Fruit fly (Drosophila melanogaster): Measurements from ENCODE around the gene CG3009.

Gene CG3009

DNA sequence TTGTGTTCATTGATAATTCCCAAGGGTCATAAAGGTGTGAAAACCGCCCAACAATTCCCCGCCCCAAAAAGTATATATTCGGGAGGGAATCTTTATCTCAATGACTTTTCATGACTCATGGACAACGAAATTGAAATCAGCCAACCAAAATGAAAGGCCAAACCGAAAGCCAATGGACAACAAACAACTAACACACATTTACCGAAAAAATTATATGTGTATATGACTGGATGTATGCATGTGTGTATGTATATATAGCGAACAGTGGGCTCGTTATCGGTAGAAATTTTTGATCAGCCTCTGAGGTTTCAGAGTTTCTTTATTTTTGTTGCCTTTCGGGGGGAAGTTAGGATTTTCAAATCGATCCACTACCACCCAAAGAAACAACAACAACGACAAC is 47.6 kb downstream of the CG3009 start:
- TF ChIP-seq Mio (GFP tag; optimal IDR thresholded peaks at IDR 0.05) (no peak), brk (GFP tag; optimal IDR thresholded peaks at IDR 0.05) (no peak), Rel (GFP tag; optimal IDR thresholded peaks at IDR 0.05) (no peak), Rel (tag; optimal IDR thresholded peaks at IDR 0.05) (peak; percentile 84), Sp1 (GFP tag; optimal IDR thresholded peaks at IDR 0.05) (no peak), sage (GFP tag; optimal IDR thresholded peaks at IDR 0.05) (no peak), Dif (GFP tag; optimal IDR thresholded peaks at IDR 0.05; ENCODE audit: partially characterized antibody) (no peak), jim (GFP tag; optimal IDR thresholded peaks at IDR 0.05) (no peak), lola (GFP tag; optimal IDR thresholded peaks at IDR 0.05) (no peak), Hr83 (GFP tag; optimal IDR thresholded peaks at IDR 0.05; ENCODE audit: poor library complexity, severe bottlenecking) (no peak)

DNA sequence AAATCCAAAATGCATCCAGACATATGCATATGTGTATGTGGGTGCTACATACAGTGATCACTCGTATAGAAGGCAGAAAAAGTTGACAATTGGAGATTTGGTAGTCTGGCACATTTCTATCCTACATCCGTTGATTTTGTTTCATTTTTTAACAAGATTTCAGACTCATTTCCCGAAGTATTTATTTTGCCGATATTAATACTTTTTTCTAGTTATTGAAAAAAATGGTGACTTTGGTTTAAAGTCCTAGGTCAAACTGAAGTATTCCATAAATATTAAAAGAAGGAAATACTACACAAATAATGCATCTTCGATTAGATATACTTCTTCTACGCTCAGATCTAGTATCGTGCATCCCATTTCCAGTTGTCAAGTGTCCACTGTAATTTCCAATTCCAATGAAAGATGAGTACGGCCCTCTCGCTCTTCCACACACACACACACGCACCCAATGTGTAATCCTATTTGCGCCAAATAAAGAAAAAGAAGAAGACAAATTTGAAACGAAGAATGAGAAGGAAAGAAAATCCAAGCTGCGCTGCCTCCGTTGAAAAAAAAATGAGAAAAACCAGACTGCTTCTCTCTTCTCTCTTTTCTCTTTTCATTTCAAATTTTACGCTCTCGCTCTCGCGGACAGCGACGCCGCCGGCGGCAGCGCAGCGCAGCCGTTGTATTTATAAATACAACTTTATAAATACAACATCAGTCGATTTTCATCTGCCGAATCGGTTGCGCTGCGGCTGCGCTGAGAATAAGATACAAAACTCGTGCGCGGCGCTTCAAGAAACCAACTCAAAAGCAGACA is 49.4 kb downstream of the CG3009 start, which contains the start of gene peb:
Gene peb (plus strand): TSS at position 700 of the 805 bp plus-strand sequence.
- TF ChIP-seq pan (optimal IDR thresholded peaks at IDR 0.05) (no peak), sage (GFP tag; optimal IDR thresholded peaks at IDR 0.05) (no peak), Rel (GFP tag; optimal IDR thresholded peaks at IDR 0.05) (no peak), Rel (tag; optimal IDR thresholded peaks at IDR 0.05) (peak; percentile 5), sv (GFP tag; optimal IDR thresholded peaks at IDR 0.05) (no peak), h (GFP tag; optimal IDR thresholded peaks at IDR 0.05) (peak; percentile 39), CG9705 (GFP tag; optimal IDR thresholded peaks at IDR 0.05) (no peak), Sp1 (GFP tag; optimal IDR thresholded peaks at IDR 0.05) (peak; percentile 43), foxo (GFP tag; optimal IDR thresholded peaks at IDR 0.05) (peak in 1 of 2 experiments; percentile 80), jim (GFP tag; optimal IDR thresholded peaks at IDR 0.05) (no peak), dmrt93B (GFP tag; optimal IDR thresholded peaks at IDR 0.05) (peak; percentile 30), tai (GFP tag; optimal IDR thresholded peaks at IDR 0.05) (no peak), brk (GFP tag; optimal IDR thresholded peaks at IDR 0.05) (peak; percentile 23), br (GFP tag; optimal IDR thresholded peaks at IDR 0.05) (peak; percentile 41), fru (GFP tag; optimal IDR thresholded peaks at IDR 0.05) (peak; percentile 79), Myc (optimal IDR thresholded peaks at IDR 0.05) (no peak), Abd-B (GFP tag; optimal IDR thresholded peaks at IDR 0.05) (no peak), Vsx2 (GFP tag; optimal IDR thresholded peaks at IDR 0.05; ENCODE audit: partially characterized antibody) (no peak), Dif (GFP tag; optimal IDR thresholded peaks at IDR 0.05; ENCODE audit: partially characterized antibody) (peak; percentile 74), CrebA (GFP tag; optimal IDR thresholded peaks at IDR 0.05; ENCODE audit: borderline replicate concordance) (no peak), psq (GFP tag; optimal IDR thresholded peaks at IDR 0.05) (peak; percentile 27), GATAd (GFP tag; optimal IDR thresholded peaks at IDR 0.05) (no peak), Jra (GFP tag; optimal IDR thresholded peaks at IDR 0.05) (no peak), OdsH (GFP tag; optimal IDR thresholded peaks at IDR 0.05) (peak; percentile 31), dl (GFP tag; optimal IDR thresholded peaks at IDR 0.05; ENCODE audit: insufficient read depth in 1 of 2, partially characterized antibody in 2 of 2) (peak in 1 of 2 experiments; percentile 58), HLH106 (tag; optimal IDR thresholded peaks at IDR 0.05) (peak; percentile 38), usp (GFP tag; optimal IDR thresholded peaks at IDR 0.05) (no peak), woc (GFP tag; optimal IDR thresholded peaks at IDR 0.05) (peak; percentile 54), ey (GFP tag; optimal IDR thresholded peaks at IDR 0.05) (peak; percentile 67)

- TF ChIP-seq foxo (GFP tag; optimal IDR thresholded peaks at IDR 0.05) (peak in 1 of 2 experiments; percentile 50), Dfd (GFP tag; optimal IDR thresholded peaks at IDR 0.05) (peak; percentile 64), Sp1 (GFP tag; optimal IDR thresholded peaks at IDR 0.05) (peak; percentile 18), dl (GFP tag; optimal IDR thresholded peaks at IDR 0.05; ENCODE audit: insufficient read depth in 1 of 2, partially characterized antibody in 2 of 2) (no peak), woc (GFP tag; optimal IDR thresholded peaks at IDR 0.05) (no peak), tai (GFP tag; optimal IDR thresholded peaks at IDR 0.05) (no peak), HLH106 (tag; optimal IDR thresholded peaks at IDR 0.05) (peak; percentile 3), fru (GFP tag; optimal IDR thresholded peaks at IDR 0.05) (no peak), brk (GFP tag; optimal IDR thresholded peaks at IDR 0.05) (no peak), dmrt93B (GFP tag; optimal IDR thresholded peaks at IDR 0.05) (peak; percentile 6), psq (GFP tag; optimal IDR thresholded peaks at IDR 0.05) (peak; percentile 18), h (GFP tag; optimal IDR thresholded peaks at IDR 0.05) (peak; percentile 14), rgr (GFP tag; optimal IDR thresholded peaks at IDR 0.05) (peak; percentile 34), OdsH (GFP tag; optimal IDR thresholded peaks at IDR 0.05) (peak; percentile 7), Mio (GFP tag; optimal IDR thresholded peaks at IDR 0.05) (no peak), CrebA (GFP tag; optimal IDR thresholded peaks at IDR 0.05; ENCODE audit: borderline replicate concordance) (no peak), dsf (GFP tag; optimal IDR thresholded peaks at IDR 0.05; ENCODE audit: borderline replicate concordance) (no peak), Hr78 (GFP tag; optimal IDR thresholded peaks at IDR 0.05) (no peak)
Measured at dm6 chrX:4615684-4616292, 50.7 kb downstream of the CG3009 start.

Data from whole organism, wandering third instar larva.